Worm (Caenorhabditis elegans): ENCODE data around the gene srg-36.
A peak's percentile ranks its signal among the peaks of the same experiment; 100 is the strongest.

The srg-36 gene

DNA sequence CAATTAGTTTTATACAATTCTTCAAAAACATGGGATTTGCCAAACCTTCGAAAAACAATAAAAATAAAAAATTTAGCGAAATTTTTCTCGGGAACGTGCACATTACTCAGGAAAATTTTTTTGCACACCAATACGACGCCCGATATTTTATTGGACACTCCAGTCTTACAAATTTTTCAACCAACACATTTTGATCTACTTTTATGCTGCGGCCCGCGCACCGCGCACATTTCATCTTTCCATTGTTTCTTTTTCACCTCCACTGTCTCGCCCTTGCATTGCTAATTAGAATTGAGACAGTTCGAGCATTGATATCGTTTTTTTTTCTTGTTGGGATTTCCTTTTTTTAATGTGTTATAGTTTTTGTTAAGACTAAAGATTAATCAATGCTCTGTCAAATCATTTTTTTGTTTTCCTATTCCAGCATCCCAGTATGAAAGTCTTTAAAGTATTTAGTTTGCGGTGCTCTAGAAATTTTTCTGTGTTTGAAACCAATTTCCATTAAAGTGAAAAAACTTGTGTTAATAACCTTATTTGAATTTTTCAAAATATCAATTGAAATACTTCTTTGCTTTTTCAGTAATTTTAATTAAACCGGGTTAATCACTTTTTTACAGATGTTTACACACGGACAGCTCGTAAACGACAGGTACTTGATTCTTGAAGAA is 13.3 kb upstream of the srg-36 start, which contains the start of gene K04C1.5:
Gene K04C1.5 (plus strand): TSS at position 618 of the 668 bp plus-strand sequence.
- TF ChIP-seq mdl-1 (tag; optimal IDR thresholded peaks at IDR 0.05) (no peak), pqm-1 (tag; optimal IDR thresholded peaks at IDR 0.05) (no peak), swsn-7 (tag; optimal IDR thresholded peaks at IDR 0.05) (no peak)

- TF ChIP-seq tlp-1 (tag; optimal IDR thresholded peaks at IDR 0.05) = no peak
- TF ChIP-seq ama-1 (optimal IDR thresholded peaks at IDR 0.05) = no peak
- no peak for TF ChIP-seq ztf-4 (tag; optimal IDR thresholded peaks at IDR 0.05)
- no peak for TF ChIP-seq elt-2 (tag; optimal IDR thresholded peaks at IDR 0.05)
- no peak for TF ChIP-seq mdl-1 (tag; optimal IDR thresholded peaks at IDR 0.05)
- TF ChIP-seq xbp-1 (tag; optimal IDR thresholded peaks at IDR 0.05) = no peak
- no peak for TF ChIP-seq egl-27 (tag; optimal IDR thresholded peaks at IDR 0.05)
- TF ChIP-seq mep-1 (tag; optimal IDR thresholded peaks at IDR 0.05) = no peak
- TF ChIP-seq ceh-90 (tag; optimal IDR thresholded peaks at IDR 0.05) = no peak
- no peak for TF ChIP-seq nhr-77 (tag; optimal IDR thresholded peaks at IDR 0.05)
- TF ChIP-seq jun-1 (tag; optimal IDR thresholded peaks at IDR 0.05) = no peak
- no peak for TF ChIP-seq aha-1 (tag; optimal IDR thresholded peaks at IDR 0.05)
- no peak for TF ChIP-seq vab-15 (tag; optimal IDR thresholded peaks at IDR 0.05)
- TF ChIP-seq dsc-1 (tag; optimal IDR thresholded peaks at IDR 0.05) = no peak
- no peak for TF ChIP-seq nhr-20 (tag; optimal IDR thresholded peaks at IDR 0.05)
- TF ChIP-seq sox-4 (tag; optimal IDR thresholded peaks at IDR 0.05) = no peak
- TF ChIP-seq hpl-2 (GFP tag; optimal IDR thresholded peaks at IDR 0.05) = no peak
- TF ChIP-seq mef-2 (tag; optimal IDR thresholded peaks at IDR 0.05) = no peak
- TF ChIP-seq sup-37 (GFP tag; optimal IDR thresholded peaks at IDR 0.05) = no peak
- no peak for TF ChIP-seq fkh-10 (GFP tag; optimal IDR thresholded peaks at IDR 0.05)
Measured at ce11 chrX:14246518-14246917, 12.3 kb upstream of the srg-36 start, which contains the start of gene mlc-6. Gene mlc-6 (minus strand): TSS chrX:14246618.

DNA sequence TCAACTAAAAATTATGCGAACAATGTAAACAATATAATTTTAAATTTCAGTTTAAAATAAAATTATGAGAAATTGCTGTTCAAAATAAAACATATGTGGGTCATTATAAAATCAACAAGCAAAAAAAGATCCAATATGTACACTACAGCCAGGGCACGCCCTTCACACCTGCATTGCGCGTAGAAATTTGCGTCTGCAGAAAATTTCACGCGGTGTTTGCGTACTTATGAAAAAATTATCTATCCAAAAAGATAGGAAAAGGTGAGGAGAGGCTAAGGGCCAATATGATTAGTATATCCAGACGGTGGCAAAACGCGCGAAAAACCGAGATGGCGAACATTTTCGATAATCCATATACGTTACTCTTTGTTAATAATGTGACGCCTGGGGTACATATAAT is 10.2 kb upstream of the srg-36 start:
- TF ChIP-seq lin-35 (GFP tag; optimal IDR thresholded peaks at IDR 0.05) (peak in 1 of 2 experiments; percentile 49), F16B12.6 (tag; optimal IDR thresholded peaks at IDR 0.05) (peak; percentile 77), dpl-1 (GFP tag; optimal IDR thresholded peaks at IDR 0.05) (peak in 2 of 3 experiments; percentile 4 to 19), tbx-2 (tag; optimal IDR thresholded peaks at IDR 0.05) (no peak), blmp-1 (tag; optimal IDR thresholded peaks at IDR 0.05) (peak; percentile 51), nhr-77 (tag; optimal IDR thresholded peaks at IDR 0.05) (no peak), snu-23 (GFP tag; optimal IDR thresholded peaks at IDR 0.05) (peak; percentile 6), mdl-1 (tag; optimal IDR thresholded peaks at IDR 0.05) (peak in 1 of 2 experiments; percentile 7)

ce11 chrX:14243345-14243961 is 9.2 kb upstream of the srg-36 start, which contains the start of gene K04C1.3:
Gene K04C1.3 (minus strand): TSS chrX:14243395.
- TF ChIP-seq nhr-19 (GFP tag; conservative IDR thresholded peaks at IDR 0.05) = no peak
- TF ChIP-seq elt-3 (tag; optimal IDR thresholded peaks at IDR 0.05) = no peak
- no peak for TF ChIP-seq fkh-10 (GFP tag; optimal IDR thresholded peaks at IDR 0.05)
- TF ChIP-seq nhr-85 (tag) = no peak
- TF ChIP-seq unc-62 (GFP tag; optimal IDR thresholded peaks at IDR 0.05) = no peak
- TF ChIP-seq tlp-1 (tag; optimal IDR thresholded peaks at IDR 0.05) = no peak
- no peak for TF ChIP-seq fkh-4 (tag; optimal IDR thresholded peaks at IDR 0.05; ENCODE audit: borderline replicate concordance)
- TF ChIP-seq mdl-1 (tag; optimal IDR thresholded peaks at IDR 0.05) = no peak
- TF ChIP-seq lsy-2 (tag; optimal IDR thresholded peaks at IDR 0.05) = no peak
- no peak for TF ChIP-seq nhr-84 (tag; optimal IDR thresholded peaks at IDR 0.05)
- no peak for TF ChIP-seq alr-1 (tag; optimal IDR thresholded peaks at IDR 0.05; ENCODE audit: borderline replicate concordance)
- no peak for TF ChIP-seq jun-1 (tag; optimal IDR thresholded peaks at IDR 0.05)
- no peak for TF ChIP-seq skn-1 (tag; optimal IDR thresholded peaks at IDR 0.05)
- no peak for TF ChIP-seq hlh-17 (GFP tag; optimal IDR thresholded peaks at IDR 0.05; ENCODE audit: borderline replicate concordance)
- TF ChIP-seq nhr-20 (tag; optimal IDR thresholded peaks at IDR 0.05) = no peak
- TF ChIP-seq ceh-90 (tag; optimal IDR thresholded peaks at IDR 0.05) = no peak
- TF ChIP-seq C04F5.9 (tag; optimal IDR thresholded peaks at IDR 0.05) = no peak
- TF ChIP-seq hlh-4 (tag; optimal IDR thresholded peaks at IDR 0.05) = no peak
- no peak for TF ChIP-seq zip-4 (GFP tag; optimal IDR thresholded peaks at IDR 0.05)

All from whole organism, L1 larva.